Fruit fly (Drosophila melanogaster) whole organism, embryonic: Measurements from ENCODE around the gene CG34451.

Experiments
- CG13424 ChIP-seq: fragments of 200-800 bp; sonication (Bioruptor generic); optimal IDR thresholded peaks from 2 replicates; lab custom pipeline; 2019; ENCODE audit warnings: missing biosample characterization, mild to moderate bottlenecking, missing genetic modification characterization, moderate library complexity
- CG1832 ChIP-seq: fragments of 200-800 bp; sonication (Bioruptor generic); optimal IDR thresholded peaks from 2 replicates; lab custom pipeline; 2017; ENCODE audit warnings: missing biosample characterization, mild to moderate bottlenecking, missing genetic modification characterization, inconsistent platforms
- CG8765 ChIP-seq: fragments of 200-800 bp; sonication (Bioruptor generic); IDR thresholded peaks from 2 replicates; pipeline ENCODE4 v1.3.6; 2022; ENCODE audit warnings: missing biosample characterization, missing genetic modification characterization
- CG9609 ChIP-seq: fragments of 200-800 bp; sonication (Bioruptor generic); optimal IDR thresholded peaks from 3 replicates; lab custom pipeline; 2016; ENCODE audit warnings: missing biosample characterization, missing genetic modification characterization
- Jarid2 ChIP-seq: fragments of 200-800 bp; sonication (Bioruptor generic); optimal IDR thresholded peaks from 3 replicates; lab custom pipeline; 2017; ENCODE audit warnings: mild to moderate bottlenecking, missing biosample characterization, missing genetic modification reagents, missing genetic modification characterization
- Mes4 ChIP-seq: fragments of 200-800 bp; sonication (Bioruptor generic); optimal IDR thresholded peaks from 2 replicates; lab custom pipeline; 2016; ENCODE audit warnings: missing biosample characterization, missing genetic modification characterization
- bigmax ChIP-seq: fragments of 200-800 bp; sonication (Bioruptor generic); optimal IDR thresholded peaks from 2 replicates; lab custom pipeline; 2018; ENCODE audit warnings: missing biosample characterization, mild to moderate bottlenecking, missing genetic modification characterization
- dysf ChIP-seq: fragments of 200-800 bp; sonication (Bioruptor generic); IDR thresholded peaks from 3 replicates; pipeline ENCODE4 v1.3.6; 2022; ENCODE audit warnings: missing biosample characterization, missing genetic modification characterization
- gcm2 ChIP-seq: fragments of 200-800 bp; sonication (Bioruptor generic); optimal IDR thresholded peaks from 2 replicates; lab custom pipeline; 2016; ENCODE audit warnings: missing biosample characterization, missing genetic modification characterization
- toy ChIP-seq: fragments of 200-800 bp; sonication (Bioruptor generic); IDR thresholded peaks from 2 replicates; pipeline ENCODE4 v1.3.6; 2022; ENCODE audit warnings: missing biosample characterization, missing genetic modification characterization

DNA sequence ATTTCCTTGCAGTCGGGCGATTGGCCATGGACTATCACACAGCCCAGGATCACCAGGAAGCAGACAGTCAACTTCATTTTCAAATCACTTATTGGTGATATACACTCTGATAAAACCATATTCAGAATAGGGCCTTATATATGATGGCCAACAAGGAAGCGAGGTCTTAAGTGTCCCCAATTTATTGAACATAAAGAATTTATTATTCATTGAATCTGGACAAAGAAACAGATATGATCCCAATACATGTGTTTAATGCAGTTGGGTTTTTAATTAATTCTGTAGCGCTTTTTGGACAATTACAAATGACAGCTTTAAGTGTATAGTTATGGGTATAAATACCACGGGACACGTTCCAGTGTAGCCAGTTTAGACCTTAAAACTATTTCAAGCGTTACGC, 32.5 kb downstream of the CG34451 start, which contains the start of the genes Eig71Eh and Eig71Ei:
- TF ChIP-seq CG8765 (GFP tag; lab: Robert Waterston, UW): no peak
- TF ChIP-seq CG9609 (GFP tag; lab: Kevin White, UChicago): no peak
- TF ChIP-seq Jarid2: no peak
- no peak for TF ChIP-seq bigmax (GFP tag; lab: Kevin White, UChicago)
- no peak for TF ChIP-seq gcm2 (GFP tag; lab: Kevin White, UChicago)
- TF ChIP-seq CG13424 (tag; lab: Kevin White, UChicago): no peak
- no peak for TF ChIP-seq dysf (GFP tag; lab: Robert Waterston, UW)
- TF ChIP-seq CG1832 (GFP tag; lab: Kevin White, UChicago): no peak
- TF ChIP-seq toy (GFP tag; lab: Robert Waterston, UW): no peak
- no peak for TF ChIP-seq Mes4 (GFP tag; lab: Kevin White, UChicago)
